Worm (Caenorhabditis elegans): ENCODE data around the gene atf-7.

ce11 chrIII:4468390-4468789 is 30.5 kb downstream of the atf-7 start:
- TF ChIP-seq T22C8.4 (GFP tag; IDR thresholded peaks at IDR 0.05) (no peak), klf-2 (GFP tag; conservative IDR thresholded peaks at IDR 0.05) (no peak), cog-1 (tag; optimal IDR thresholded peaks at IDR 0.05) (no peak), ref-1 (GFP tag; conservative IDR thresholded peaks at IDR 0.05) (no peak), flt-1 (GFP tag; IDR thresholded peaks at IDR 0.05) (no peak)

All from whole organism, midembryonic.